Worm (Caenorhabditis elegans): ENCODE data around the gene ZC449.8.

DNA sequence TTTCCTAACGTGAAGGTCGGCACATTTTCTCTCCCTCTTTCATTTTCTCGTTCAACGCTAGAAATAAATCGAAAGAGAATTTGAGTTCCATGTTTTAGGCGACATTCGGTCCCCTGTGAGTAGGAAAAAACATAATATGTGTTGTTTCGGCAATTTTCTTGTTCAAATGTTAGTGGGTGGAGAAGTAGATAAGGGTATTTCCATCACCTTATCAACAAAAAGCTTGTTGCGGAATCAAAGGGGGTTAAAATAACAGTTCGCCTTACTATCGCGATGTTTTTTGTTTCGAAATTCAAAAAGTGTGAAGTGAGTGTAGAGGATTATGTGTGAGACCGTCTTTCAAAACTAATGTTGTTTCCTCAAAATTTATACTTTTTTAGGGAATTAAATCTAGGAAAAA, 34.3 kb upstream of the ZC449.8 start:
- TF ChIP-seq nhr-12 (tag; optimal IDR thresholded peaks at IDR 0.05), result no peak
- TF ChIP-seq ztf-11 (tag; optimal IDR thresholded peaks at IDR 0.05), result no peak
- TF ChIP-seq blmp-1 (tag; optimal IDR thresholded peaks at IDR 0.05), result no peak
- no peak for TF ChIP-seq nhr-2 (tag; optimal IDR thresholded peaks at IDR 0.05)
- TF ChIP-seq unc-62 (GFP tag; optimal IDR thresholded peaks at IDR 0.05), result no peak
- TF ChIP-seq ces-1 (GFP tag; optimal IDR thresholded peaks at IDR 0.05), result no peak
- TF ChIP-seq lin-13 (tag; optimal IDR thresholded peaks at IDR 0.05), result no peak
- no peak for TF ChIP-seq ceh-83 (GFP tag; optimal IDR thresholded peaks at IDR 0.05)
- no peak for TF ChIP-seq pha-4 (tag; optimal IDR thresholded peaks at IDR 0.05)
- TF ChIP-seq ceh-39 (tag; optimal IDR thresholded peaks at IDR 0.05), result no peak
- no peak for TF ChIP-seq snpc-4 (tag; optimal IDR thresholded peaks at IDR 0.05)
- TF ChIP-seq elt-3 (tag; optimal IDR thresholded peaks at IDR 0.05), result no peak
- TF ChIP-seq lin-32 (GFP tag; optimal IDR thresholded peaks at IDR 0.05), result no peak
